Worm (Caenorhabditis elegans) whole organism, young adult: Measurements from ENCODE around the gene T13F2.2.

Experiments used
- ZK185.1 ChIP-seq: sonication (generic microtip); optimal IDR thresholded peaks from 2 replicates; lab custom pipeline; 2016; ENCODE audit warnings: mild to moderate bottlenecking, missing genetic modification characterization, missing compliant biosample characterization; ENCODE audit not compliant: poor library complexity, severe bottlenecking
- akir-1 ChIP-seq: fragments of 200-800 bp; sonication (Bioruptor generic); optimal IDR thresholded peaks from 2 replicates; lab custom pipeline; 2018; ENCODE audit warnings: mild to moderate bottlenecking, missing genetic modification characterization, moderate library complexity, missing compliant biosample characterization
- cebp-2 ChIP-seq: fragments of 200-800 bp; sonication (Bioruptor generic); IDR thresholded peaks from 2 replicates; pipeline ENCODE4 v1.3.6; 2022; ENCODE audit warnings: missing genetic modification characterization, missing compliant biosample characterization
- fkh-3 ChIP-seq: sonication (generic microtip); optimal IDR thresholded peaks from 2 replicates; lab custom pipeline; 2016; ENCODE audit warnings: mild to moderate bottlenecking, missing genetic modification characterization, missing compliant biosample characterization
- hsf-1 ChIP-seq: fragments of 200-800 bp; sonication (Bioruptor generic); IDR thresholded peaks from 2 replicates; pipeline ENCODE4 v1.3.6; 2022; ENCODE audit warnings: missing genetic modification reagents, missing genetic modification characterization, missing compliant biosample characterization
- let-607 ChIP-seq, 2 experiments: fragments of 200-800 bp in 1 of 2; sonication (Bioruptor generic) in 1 of 2; sonication (generic microtip) in 1 of 2; optimal IDR thresholded peaks; 2 replicates each; lab custom pipeline; 2016 to 2018; ENCODE audit warnings: mild to moderate bottlenecking in 2 of 2, missing compliant biosample characterization in 2 of 2, missing genetic modification characterization in 2 of 2, moderate library complexity in 2 of 2, missing genotype in 1 of 2
- lin-35 ChIP-seq, 3 experiments: fragments of 150-350 bp in 2 of 3; sonication (generic microtip) in 1 of 3; optimal IDR thresholded peaks; 2 replicates each; lab custom pipeline; 2014 to 2018; ENCODE audit warnings: missing biosample characterization in 3 of 3, missing genetic modification characterization in 3 of 3, missing genetic modification reagents in 3 of 3
- lin-54 ChIP-seq: fragments of 200-800 bp; sonication (Bioruptor generic); optimal IDR thresholded peaks from 2 replicates; lab custom pipeline; 2018; ENCODE audit warnings: mild to moderate bottlenecking, missing genetic modification characterization, missing compliant biosample characterization
- pha-4 ChIP-seq: fragments of 150-350 bp; sonication (generic microtip); optimal IDR thresholded peaks from 2 replicates; lab custom pipeline; 2014; ENCODE audit warnings: missing biosample characterization, missing genetic modification reagents, missing genetic modification characterization
- snpc-4 ChIP-seq, 5 experiments: fragments of 150-350 bp in 1 of 5; sonication (generic microtip) in 4 of 5; optimal IDR thresholded peaks; 2 replicates each; lab custom pipeline; 2014 to 2018; ENCODE audit warnings: missing genetic modification characterization in 5 of 5, missing biosample characterization in 3 of 5, antibody characterized with exemption in 2 of 5, mild to moderate bottlenecking in 2 of 5, missing compliant biosample characterization in 2 of 5, missing genotype in 2 of 5, moderate library complexity in 2 of 5, missing genetic modification reagents in 1 of 5
- somi-1 ChIP-seq: fragments of 200-800 bp; sonication (Bioruptor generic); optimal IDR thresholded peaks from 2 replicates; lab custom pipeline; 2018; ENCODE audit warnings: mild to moderate bottlenecking, missing genetic modification characterization, missing compliant biosample characterization
- xnd-1 ChIP-seq: sonication (generic microtip); optimal IDR thresholded peaks from 2 replicates; lab custom pipeline; 2016; ENCODE audit warnings: missing genotype, missing genetic modification reagents, missing genetic modification characterization, missing compliant biosample characterization
- ztf-25 ChIP-seq: fragments of 200-800 bp; sonication (Bioruptor generic); IDR thresholded peaks from 2 replicates; pipeline ENCODE4 v1.3.6; 2022; ENCODE audit warnings: missing genetic modification reagents, missing genetic modification characterization, missing compliant biosample characterization

- TF ChIP-seq cebp-2 (no peak), lin-54 (GFP tag; lab: Kevin White, UChicago) (peak; percentile 62), somi-1 (no peak), lin-35 (GFP tag; optimal IDR thresholded peaks at IDR 0.05; lab: Kevin White, UChicago) (no peak), pha-4 (tag; lab: Kevin White, UChicago) (no peak), akir-1 (GFP tag; lab: Kevin White, UChicago) (no peak), let-607 (tag; optimal IDR thresholded peaks at IDR 0.05; lab: Kevin White, UChicago) (no peak), fkh-3 (tag; lab: Kevin White, UChicago) (no peak), xnd-1 (tag; lab: Kevin White, UChicago) (peak; percentile 93), hsf-1 (peak; percentile 72), ztf-25 (GFP tag; lab: Robert Waterston, UW) (no peak), snpc-4 (GFP tag; optimal IDR thresholded peaks at IDR 0.05; lab: Kevin White, UChicago) (peak; percentile 64), snpc-4 (tag; optimal IDR thresholded peaks at IDR 0.05; lab: Kevin White, UChicago) (peak in 3 of 4 experiments; percentile 9 to 71 (median 69)), ZK185.1 (tag; lab: Kevin White, UChicago) (no peak)
These were observed 28.1 kb upstream of the T13F2.2 start, which contains the start of gene mtr-4 for ce11 chrIV:9825196-9825744.
